Worm (Caenorhabditis elegans) whole organism, L2 larva: ENCODE results near the gene T01D1.5.

Experiments used
- aly-2 ChIP-seq: fragments of 150-350 bp; optimal IDR thresholded peaks from 2 replicates; lab custom pipeline; 2014; ENCODE audit warnings: missing biosample characterization, missing genetic modification characterization
- elt-1 ChIP-seq: fragments of 150-350 bp; optimal IDR thresholded peaks from 2 replicates; lab custom pipeline; 2014; ENCODE audit warnings: missing biosample characterization, missing genetic modification characterization

- TF ChIP-seq elt-1 (tag; lab: Kevin White, UChicago), result no peak
- no peak for TF ChIP-seq aly-2 (tag; lab: Kevin White, UChicago)
Observed at ce11 chrII:163229-163628, 25.6 kb downstream of the T01D1.5 start.
